Worm (Caenorhabditis elegans) whole organism, L4 larva: Measurements from ENCODE around the gene T25D1.3.
A peak's percentile ranks its signal among the peaks of the same experiment; 100 is the strongest.

Experiments
- D1046.2 ChIP-seq: fragments of 200-800 bp; sonication (Bioruptor generic); IDR thresholded peaks from 2 replicates; pipeline ENCODE4 v1.3.6; 2022; ENCODE audit warnings: missing genetic modification characterization, missing compliant biosample characterization
- F10B5.3 ChIP-seq: sonication (generic microtip); optimal IDR thresholded peaks from 2 replicates; lab custom pipeline; 2016; ENCODE audit warnings: mild to moderate bottlenecking, missing genetic modification characterization, missing compliant biosample characterization
- F26F4.8 ChIP-seq: fragments of 200-800 bp; sonication (Bioruptor generic); conservative IDR thresholded peaks from 2 replicates; pipeline ENCODE4 v1.3.6; 2022; ENCODE audit warnings: missing genetic modification characterization, missing compliant biosample characterization
- F37D6.2 ChIP-seq: sonication (generic microtip); optimal IDR thresholded peaks from 2 replicates; lab custom pipeline; 2016; ENCODE audit warnings: mild to moderate bottlenecking, missing genetic modification characterization, missing compliant biosample characterization
- F44E2.7 ChIP-seq: fragments of 200-800 bp; sonication (Bioruptor generic); IDR thresholded peaks from 2 replicates; pipeline ENCODE4 v2.1.2; 2022; ENCODE audit warnings: missing genetic modification characterization, missing compliant biosample characterization
- F49E8.2 ChIP-seq: sonication (generic microtip); optimal IDR thresholded peaks from 2 replicates; lab custom pipeline; 2016; ENCODE audit warnings: missing compliant biosample characterization, mild to moderate bottlenecking, missing genetic modification characterization, borderline replicate concordance
- R02D3.7 ChIP-seq: fragments of 150-350 bp; sonication (generic microtip); optimal IDR thresholded peaks from 3 replicates; lab custom pipeline; 2014; ENCODE audit warnings: missing biosample characterization, missing genetic modification characterization
- Y5F2A.4 ChIP-seq: fragments of 200-800 bp; sonication (Bioruptor generic); optimal IDR thresholded peaks from 2 replicates; lab custom pipeline; 2018; ENCODE audit warnings: mild to moderate bottlenecking, missing genetic modification characterization, missing compliant biosample characterization
- Y75B8A.6 ChIP-seq: fragments of 200-800 bp; sonication (Bioruptor generic); IDR thresholded peaks from 2 replicates; pipeline ENCODE4 v1.3.6; 2022; ENCODE audit warnings: missing genetic modification reagents, missing genetic modification characterization, missing compliant biosample characterization
- ZK337.2 ChIP-seq: fragments of 200-800 bp; sonication (Bioruptor generic); IDR thresholded peaks from 2 replicates; pipeline ENCODE4 v1.3.6; 2022; ENCODE audit warnings: missing genetic modification reagents, missing genetic modification characterization, missing compliant biosample characterization
- ama-1 ChIP-seq: fragments of 150-350 bp; optimal IDR thresholded peaks from 2 replicates; lab custom pipeline; 2014; ENCODE audit warnings: inconsistent platforms, mixed read lengths
- arid-1 ChIP-seq: fragments of 200-800 bp; sonication (Bioruptor generic); conservative IDR thresholded peaks from 2 replicates; pipeline ENCODE4 v1.3.6; 2022; ENCODE audit warnings: missing genetic modification reagents, missing genetic modification characterization, missing compliant biosample characterization
- ces-1 ChIP-seq: fragments of 150-350 bp; sonication (generic microtip); optimal IDR thresholded peaks from 4 replicates; lab custom pipeline; 2014; ENCODE audit warnings: missing biosample characterization, missing genetic modification reagents, missing genetic modification characterization
- daf-12 ChIP-seq: fragments of 150-350 bp; optimal IDR thresholded peaks from 2 replicates; lab custom pipeline; 2014; ENCODE audit warnings: missing biosample characterization, missing genetic modification reagents, missing genetic modification characterization
- daf-16 ChIP-seq, 3 experiments: sonication (generic microtip); optimal IDR thresholded peaks; 2 replicates each; lab custom pipeline; 2016 to 2017; ENCODE audit warnings: missing genetic modification characterization in 3 of 3, missing genetic modification reagents in 3 of 3, mild to moderate bottlenecking in 2 of 3, missing compliant biosample characterization in 2 of 3, missing biosample characterization in 1 of 3, moderate library complexity in 1 of 3
- duxl-1 ChIP-seq: sonication (generic microtip); optimal IDR thresholded peaks from 2 replicates; lab custom pipeline; 2016; ENCODE audit warnings: mild to moderate bottlenecking, missing genetic modification characterization, moderate library complexity, missing compliant biosample characterization; ENCODE audit not compliant: poor library complexity
- egl-27 ChIP-seq: sonication (generic microtip); optimal IDR thresholded peaks from 3 replicates; lab custom pipeline; 2017; ENCODE audit warnings: missing biosample characterization, missing genetic modification reagents, missing genetic modification characterization
- egl-43 ChIP-seq: fragments of 200-800 bp; sonication (Bioruptor generic); IDR thresholded peaks from 2 replicates; pipeline ENCODE4 v1.3.6; 2022; ENCODE audit warnings: missing genetic modification reagents, missing genetic modification characterization, missing compliant biosample characterization
- fkh-10 ChIP-seq: fragments of 150-350 bp; optimal IDR thresholded peaks from 2 replicates; lab custom pipeline; 2014; ENCODE audit warnings: missing biosample characterization, missing genetic modification reagents, missing genetic modification characterization
- gei-8 ChIP-seq: fragments of 200-800 bp; sonication (Bioruptor generic); optimal IDR thresholded peaks from 2 replicates; lab custom pipeline; 2018; ENCODE audit warnings: mild to moderate bottlenecking, missing genetic modification characterization, missing compliant biosample characterization
- hlh-11 ChIP-seq: fragments of 200-800 bp; sonication (Bioruptor generic); optimal IDR thresholded peaks from 2 replicates; lab custom pipeline; 2018; ENCODE audit warnings: mild to moderate bottlenecking, missing genetic modification characterization, missing compliant biosample characterization
- lim-7 ChIP-seq: fragments of 200-800 bp; sonication (Bioruptor generic); IDR thresholded peaks from 2 replicates; pipeline ENCODE4 v1.3.6; 2022; ENCODE audit warnings: missing genetic modification characterization, missing compliant biosample characterization
- lin-15B ChIP-seq: fragments of 150-350 bp; sonication (generic microtip); optimal IDR thresholded peaks from 3 replicates; lab custom pipeline; 2014; ENCODE audit warnings: missing biosample characterization, missing genetic modification characterization
- lin-38 ChIP-seq: fragments of 200-800 bp; sonication (Bioruptor generic); IDR thresholded peaks from 2 replicates; pipeline ENCODE4 v1.3.6; 2022; ENCODE audit warnings: missing genetic modification reagents, missing genetic modification characterization, missing compliant biosample characterization
- madf-5 ChIP-seq, 2 experiments: fragments of 200-800 bp; sonication (Bioruptor generic); IDR thresholded peaks; 2 replicates each; pipeline ENCODE4 v1.3.6; 2022; ENCODE audit warnings: missing compliant biosample characterization in 2 of 2, missing genetic modification characterization in 2 of 2
- mxl-3 ChIP-seq: fragments of 200-800 bp; sonication (Bioruptor generic); optimal IDR thresholded peaks from 2 replicates; lab custom pipeline; 2018; ENCODE audit warnings: mild to moderate bottlenecking, missing genetic modification characterization, missing compliant biosample characterization
- nhr-102 ChIP-seq: sonication (generic microtip); optimal IDR thresholded peaks from 2 replicates; lab custom pipeline; 2016; ENCODE audit warnings: mild to moderate bottlenecking, missing genetic modification characterization, moderate library complexity, missing compliant biosample characterization
- nhr-237 ChIP-seq: sonication (generic microtip); optimal IDR thresholded peaks from 2 replicates; lab custom pipeline; 2017; ENCODE audit warnings: missing biosample characterization, missing genetic modification characterization
- nhr-48 ChIP-seq: sonication (generic microtip); optimal IDR thresholded peaks from 2 replicates; lab custom pipeline; 2016; ENCODE audit warnings: mild to moderate bottlenecking, missing genetic modification characterization, missing compliant biosample characterization
- nhr-77 ChIP-seq: fragments of 150-350 bp; optimal IDR thresholded peaks from 2 replicates; lab custom pipeline; 2014; ENCODE audit warnings: missing biosample characterization, missing genetic modification characterization
- php-3 ChIP-seq: fragments of 200-800 bp; sonication (Bioruptor generic); IDR thresholded peaks from 2 replicates; pipeline ENCODE4 v1.3.6; 2022; ENCODE audit warnings: missing genetic modification reagents, missing genetic modification characterization, missing compliant biosample characterization
- snpc-1.2 ChIP-seq: fragments of 200-800 bp; sonication (Bioruptor generic); IDR thresholded peaks from 2 replicates; pipeline ENCODE4 v1.3.6; 2022; ENCODE audit warnings: missing genetic modification reagents, missing genetic modification characterization, missing compliant biosample characterization
- unc-130 ChIP-seq: sonication (generic microtip); optimal IDR thresholded peaks from 2 replicates; lab custom pipeline; 2016; ENCODE audit warnings: missing genetic modification reagents, missing genetic modification characterization, missing compliant biosample characterization
- zag-1 ChIP-seq: fragments of 150-350 bp; optimal IDR thresholded peaks from 2 replicates; lab custom pipeline; 2014; ENCODE audit warnings: missing biosample characterization, missing genetic modification characterization
- zip-2 ChIP-seq: fragments of 150-350 bp; optimal IDR thresholded peaks from 2 replicates; lab custom pipeline; 2014; ENCODE audit warnings: missing biosample characterization, missing genetic modification characterization
- ztf-11 ChIP-seq: fragments of 150-350 bp; optimal IDR thresholded peaks from 2 replicates; lab custom pipeline; 2014; ENCODE audit warnings: missing biosample characterization, missing genetic modification characterization

T25D1.3 gene

DNA sequence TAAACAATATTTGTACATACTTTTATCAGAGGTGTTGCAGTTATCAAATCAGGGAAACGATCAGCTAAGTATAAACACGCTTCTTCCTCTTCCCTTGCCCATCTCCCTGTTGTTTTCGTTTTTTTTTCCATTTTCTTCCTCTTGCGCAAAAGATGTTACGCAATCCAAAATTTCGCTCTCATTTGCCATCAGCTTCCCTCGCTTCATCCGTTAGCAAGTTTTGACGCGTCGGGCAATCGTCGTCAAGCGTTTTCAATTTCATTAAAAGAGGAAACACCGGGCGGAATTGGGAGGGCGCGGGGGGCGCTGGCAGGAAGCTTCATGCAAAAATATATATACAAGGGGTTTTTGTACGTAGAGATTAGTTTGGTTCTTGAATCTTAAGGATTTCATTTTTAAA lies 24.5 kb downstream of the T25D1.3 start:
- TF ChIP-seq mxl-3 (peak; percentile 55), nhr-48 (tag; lab: Kevin White, UChicago) (peak; percentile 29), R02D3.7 (tag; lab: Kevin White, UChicago) (no peak), F37D6.2 (no peak), Y75B8A.6 (no peak), zag-1 (tag; lab: Kevin White, UChicago) (no peak), ztf-11 (tag; lab: Kevin White, UChicago) (no peak), F10B5.3 (no peak), zip-2 (tag; lab: Kevin White, UChicago) (no peak), snpc-1.2 (GFP tag; lab: Robert Waterston, UW) (no peak), nhr-77 (tag; lab: Kevin White, UChicago) (no peak), ama-1 (no peak), daf-12 (tag; lab: Kevin White, UChicago) (no peak), hlh-11 (peak; percentile 40), egl-43 (GFP tag; lab: Robert Waterston, UW) (0 out of 2 replicates have a peak, but pooled peaks have one; percentile 15)

DNA sequence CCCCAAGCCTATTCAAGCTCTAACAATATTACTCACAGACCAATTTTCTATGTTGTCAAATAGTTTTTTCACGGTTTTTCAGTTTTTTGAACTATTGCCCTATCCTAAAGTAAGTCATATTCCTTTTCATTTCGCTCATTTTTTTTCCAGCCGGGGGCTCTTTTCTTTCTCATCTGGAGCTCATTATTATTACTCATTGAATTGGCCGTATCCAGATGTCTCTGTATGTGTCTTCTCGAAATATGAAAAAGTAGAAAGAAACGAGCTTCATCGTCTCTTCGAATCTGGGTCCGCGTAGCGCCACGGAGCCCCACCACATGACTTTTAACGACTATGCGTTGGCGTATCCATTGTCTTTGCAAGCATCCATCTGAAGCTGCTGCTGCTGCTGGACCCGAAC lies 25.0 kb downstream of the T25D1.3 start:
- TF ChIP-seq egl-27 (tag; lab: Kevin White, UChicago): no peak
- TF ChIP-seq F10B5.3: no peak
- TF ChIP-seq Y5F2A.4: no peak
- TF ChIP-seq fkh-10 (GFP tag; lab: Kevin White, UChicago): no peak
- TF ChIP-seq ztf-11 (tag; lab: Kevin White, UChicago): no peak
- no peak for TF ChIP-seq arid-1

DNA sequence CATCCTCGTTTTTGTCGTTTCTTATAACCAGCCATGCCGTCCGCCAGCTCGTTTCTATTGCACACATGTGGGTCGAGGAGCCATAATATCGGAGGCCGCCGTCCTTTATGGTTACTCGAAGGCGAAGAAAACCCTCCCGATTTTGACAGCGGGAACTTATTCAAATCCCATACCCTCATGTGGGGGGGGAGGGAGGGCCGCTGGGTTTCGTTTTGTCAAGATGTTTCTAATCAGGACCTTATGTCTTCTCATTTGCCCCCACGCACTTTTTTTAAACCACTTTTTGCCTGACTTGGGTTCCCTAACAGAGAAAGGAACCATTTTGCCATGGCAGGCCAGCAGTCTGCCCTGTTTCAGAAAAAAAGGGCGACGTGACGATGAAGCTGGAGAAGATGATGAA lies 27.1 kb downstream of the T25D1.3 start:
- TF ChIP-seq ZK337.2 (GFP tag; lab: Robert Waterston, UW): no peak
- no peak for TF ChIP-seq madf-5 (GFP tag; IDR thresholded peaks at IDR 0.05; lab: Robert Waterston, UW)
- TF ChIP-seq, all 104 proteins: peak for 0

DNA sequence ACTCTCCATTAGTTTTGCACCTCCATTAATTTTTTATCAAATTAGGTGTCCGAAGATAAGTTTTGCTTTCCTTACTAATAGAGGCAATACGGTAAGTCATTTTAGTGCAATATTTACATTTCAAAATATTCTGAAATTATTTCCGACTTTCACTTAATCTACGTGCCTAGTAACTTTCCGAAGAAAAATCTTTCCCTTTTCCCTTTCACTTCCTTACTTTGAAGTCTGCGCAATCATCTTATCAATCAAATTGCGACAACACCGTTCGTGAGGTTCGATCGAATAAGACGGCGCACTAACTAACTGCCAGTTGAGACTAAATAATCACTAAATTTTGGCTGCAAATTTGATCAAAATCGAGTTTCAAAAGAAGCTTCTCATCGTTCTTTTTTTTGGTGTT lies 28.4 kb downstream of the T25D1.3 start:
- TF ChIP-seq D1046.2: no peak
- TF ChIP-seq F44E2.7 (GFP tag; lab: Robert Waterston, UW): no peak
- TF ChIP-seq arid-1: no peak
- TF ChIP-seq lin-38 (GFP tag; lab: Robert Waterston, UW): no peak
- no peak for TF ChIP-seq F49E8.2 (tag; lab: Kevin White, UChicago)
- TF ChIP-seq F37D6.2: no peak
- TF ChIP-seq daf-16 (GFP tag; optimal IDR thresholded peaks at IDR 0.05; lab: Kevin White, UChicago): no peak
- no peak for TF ChIP-seq daf-16 (tag; optimal IDR thresholded peaks at IDR 0.05; lab: Kevin White, UChicago)
- no peak for TF ChIP-seq duxl-1
- no peak for TF ChIP-seq daf-12 (tag; lab: Kevin White, UChicago)
- TF ChIP-seq lin-15B (tag; lab: Kevin White, UChicago): no peak
- no peak for TF ChIP-seq gei-8 (GFP tag; lab: Kevin White, UChicago)
- no peak for TF ChIP-seq nhr-237 (tag; lab: Kevin White, UChicago)
- no peak for TF ChIP-seq lim-7 (GFP tag; lab: Robert Waterston, UW)
- TF ChIP-seq ZK337.2 (GFP tag; lab: Robert Waterston, UW): no peak
- TF ChIP-seq ces-1 (GFP tag; lab: Kevin White, UChicago): no peak
- no peak for TF ChIP-seq nhr-102 (tag; lab: Kevin White, UChicago)
- TF ChIP-seq egl-27 (tag; lab: Kevin White, UChicago): no peak
- TF ChIP-seq unc-130: no peak
- TF ChIP-seq php-3 (GFP tag; lab: Robert Waterston, UW): no peak
- no peak for TF ChIP-seq F26F4.8 (GFP tag; lab: Robert Waterston, UW)
